Worm (Caenorhabditis elegans): ENCODE data around the gene Y38H6C.18.

The Y38H6C.18 gene

DNA sequence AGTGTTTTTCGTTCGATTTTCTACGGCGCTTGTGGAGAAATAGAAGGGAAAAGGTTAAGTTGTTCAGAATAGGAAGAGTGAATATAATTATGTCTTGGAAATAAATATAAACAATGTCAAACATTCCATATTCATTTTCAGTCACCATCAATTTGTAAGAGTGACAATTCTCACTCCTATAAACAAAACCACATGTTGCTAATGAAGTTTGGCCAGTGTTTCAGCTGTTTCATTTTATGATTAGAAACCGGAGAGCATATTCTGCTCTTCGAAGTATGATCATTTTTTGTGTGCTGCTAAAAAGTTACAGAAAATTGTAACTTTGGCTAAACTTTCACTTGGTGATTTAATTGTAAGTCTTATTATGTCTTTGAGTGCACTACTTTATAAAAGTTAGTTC is 8.2 kb upstream of the Y38H6C.18 start, which contains the start of gene Y38H6C.21:
Gene Y38H6C.21 (minus strand): TSS at position 148 of the 400 bp plus-strand sequence.
- TF ChIP-seq nhr-80 (tag; optimal IDR thresholded peaks at IDR 0.05) (peak; percentile 24), nfya-1 (tag; optimal IDR thresholded peaks at IDR 0.05; ENCODE audit: borderline replicate concordance, insufficient read depth) (no peak)

DNA sequence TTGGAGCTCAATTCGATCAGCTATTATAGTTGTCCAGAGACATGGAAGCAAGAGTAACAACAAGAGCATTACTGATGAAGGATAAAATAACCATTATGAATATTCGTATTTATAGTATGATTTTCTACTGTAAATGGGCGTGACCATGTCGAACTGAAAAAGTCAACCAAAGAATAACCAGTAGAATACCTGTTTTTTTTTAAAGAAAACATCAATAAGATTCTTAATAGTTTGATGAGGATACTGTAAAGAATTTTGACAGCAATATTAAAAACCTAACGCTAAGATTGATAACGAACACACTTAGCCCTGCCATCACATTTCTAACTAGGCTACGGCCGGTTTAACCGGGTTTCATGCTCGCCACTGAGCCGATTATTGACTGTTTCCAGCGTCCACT is 6.0 kb upstream of the Y38H6C.18 start, which contains the start of gene vmo-1:
Gene vmo-1 (minus strand): TSS at position 101 of the 400 bp plus-strand sequence.
- TF ChIP-seq chd-7 (tag; optimal IDR thresholded peaks at IDR 0.05) = no peak
- no peak for TF ChIP-seq hlh-12 (tag; optimal IDR thresholded peaks at IDR 0.05)
- no peak for TF ChIP-seq zfh-2 (GFP tag; conservative IDR thresholded peaks at IDR 0.05)
- no peak for TF ChIP-seq somi-1 (GFP tag; optimal IDR thresholded peaks at IDR 0.05)

DNA sequence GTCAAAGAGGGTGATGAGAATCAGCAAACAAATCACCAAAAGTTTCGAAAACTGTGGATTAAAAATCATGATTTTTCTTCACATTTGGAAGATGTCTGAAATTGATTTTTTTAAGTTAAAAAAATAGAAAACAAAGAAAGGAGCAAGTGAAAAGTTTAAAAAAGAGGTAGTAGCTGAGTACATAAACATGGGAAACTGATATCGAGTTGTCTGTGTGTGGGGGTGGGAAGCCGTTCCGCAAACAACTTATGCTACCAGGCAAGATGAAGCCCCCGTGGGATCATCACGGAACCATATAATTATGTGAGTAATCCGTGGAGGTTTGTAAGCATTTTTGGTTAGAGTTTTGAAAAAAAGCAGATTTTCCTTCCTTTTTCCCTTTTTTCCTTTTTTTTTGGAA is 4.1 kb upstream of the Y38H6C.18 start, which contains the start of gene Y38H6C.20:
Gene Y38H6C.20 (minus strand): TSS at position 101 of the 400 bp plus-strand sequence.
- no peak for TF ChIP-seq lin-54 (GFP tag; optimal IDR thresholded peaks at IDR 0.05)
- no peak for TF ChIP-seq aptf-3 (GFP tag; IDR thresholded peaks at IDR 0.05)
- TF ChIP-seq ztf-26 (tag; optimal IDR thresholded peaks at IDR 0.05) = no peak
- TF ChIP-seq xnd-1 (tag; optimal IDR thresholded peaks at IDR 0.05) = no peak
- TF ChIP-seq K12H6.12 (tag; optimal IDR thresholded peaks at IDR 0.05) = no peak
- TF ChIP-seq mcd-1 (GFP tag; IDR thresholded peaks at IDR 0.05) = no peak
- TF ChIP-seq fkh-3 (tag; optimal IDR thresholded peaks at IDR 0.05) = no peak

DNA sequence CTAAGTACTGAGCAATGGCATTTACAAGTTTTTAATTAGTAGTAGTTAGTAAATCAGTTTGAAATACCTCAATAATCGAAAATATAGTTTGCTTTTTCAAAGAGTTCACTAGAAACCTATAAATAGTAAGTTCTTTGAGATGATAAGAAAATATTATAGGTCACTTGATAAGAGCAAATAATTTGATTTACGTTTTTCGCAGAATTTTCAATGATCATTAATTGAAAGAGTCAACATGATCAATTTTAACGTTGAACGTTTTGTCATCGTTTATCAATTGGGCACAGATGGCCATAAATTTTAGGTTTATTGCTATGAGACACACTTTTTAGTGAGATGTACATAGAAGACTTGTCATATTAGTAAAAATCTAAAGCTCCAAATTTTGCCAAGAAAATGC is 1.2 kb downstream of the Y38H6C.18 start:
- TF ChIP-seq K11D2.4 (GFP tag; IDR thresholded peaks at IDR 0.05) (no peak), sptf-2 (GFP tag; optimal IDR thresholded peaks at IDR 0.05) (no peak)

DNA sequence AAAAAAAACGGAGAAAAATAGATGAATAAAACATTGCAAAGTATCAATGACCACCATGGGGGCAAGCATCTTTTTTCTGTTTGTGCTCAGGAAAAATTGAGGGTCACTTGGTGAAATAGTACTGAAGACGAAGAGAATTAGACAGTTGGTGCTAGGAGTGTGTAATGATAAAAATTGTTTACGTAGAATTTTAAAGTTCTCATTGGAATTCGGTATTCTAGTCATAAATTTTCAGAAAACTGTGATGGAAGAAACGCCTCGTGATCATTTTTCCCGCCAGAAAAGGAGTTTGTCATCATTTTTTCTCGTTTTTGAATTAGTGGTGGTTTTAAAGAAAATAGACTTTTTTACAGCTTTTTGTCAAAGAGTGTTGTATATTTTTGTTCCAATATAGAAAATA is 2.3 kb downstream of the Y38H6C.18 start:
- TF ChIP-seq hmg-1.2 (GFP tag; IDR thresholded peaks at IDR 0.05) (peak; percentile 72), egrh-3 (GFP tag; IDR thresholded peaks at IDR 0.05) (no peak), K11D2.4 (GFP tag; IDR thresholded peaks at IDR 0.05) (no peak)

DNA sequence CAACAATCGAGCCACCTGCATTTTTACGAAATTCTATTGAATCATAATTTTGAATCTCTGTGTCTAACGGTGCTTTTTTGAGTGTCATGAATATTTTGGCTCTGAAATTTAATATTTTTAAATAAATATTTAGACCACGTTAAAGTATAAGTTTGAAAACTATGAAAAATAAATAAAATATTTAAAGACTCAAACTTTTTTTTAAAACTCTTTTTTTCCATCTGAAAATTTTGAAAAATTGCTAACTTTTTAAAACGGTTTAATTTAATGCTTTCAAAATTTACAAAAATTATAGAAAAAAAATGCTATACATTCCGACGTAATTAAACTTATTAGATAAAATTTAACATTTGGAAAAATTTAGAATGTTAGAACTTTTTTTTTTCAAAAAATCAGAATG is 2.9 kb downstream of the Y38H6C.18 start, which contains the start of gene slc-36.3:
Gene slc-36.3 (minus strand): TSS at position 101 of the 400 bp plus-strand sequence.
- TF ChIP-seq sdz-38 (tag; optimal IDR thresholded peaks at IDR 0.05) = no peak
- no peak for TF ChIP-seq ztf-18 (tag; optimal IDR thresholded peaks at IDR 0.05)
- no peak for TF ChIP-seq F57A8.1 (GFP tag; optimal IDR thresholded peaks at IDR 0.05)
- TF ChIP-seq attf-5 (GFP tag; optimal IDR thresholded peaks at IDR 0.05) = no peak
- TF ChIP-seq somi-1 (GFP tag; optimal IDR thresholded peaks at IDR 0.05) = no peak
- no peak for TF ChIP-seq F49E8.2 (tag; optimal IDR thresholded peaks at IDR 0.05; ENCODE audit: insufficient read depth)
- TF ChIP-seq zfh-2 (GFP tag; conservative IDR thresholded peaks at IDR 0.05) = no peak
- no peak for TF ChIP-seq mes-4 (tag; optimal IDR thresholded peaks at IDR 0.05)
- no peak for TF ChIP-seq nhr-120 (GFP tag; IDR thresholded peaks at IDR 0.05)
- no peak for TF ChIP-seq nhr-27 (tag; optimal IDR thresholded peaks at IDR 0.05)

DNA sequence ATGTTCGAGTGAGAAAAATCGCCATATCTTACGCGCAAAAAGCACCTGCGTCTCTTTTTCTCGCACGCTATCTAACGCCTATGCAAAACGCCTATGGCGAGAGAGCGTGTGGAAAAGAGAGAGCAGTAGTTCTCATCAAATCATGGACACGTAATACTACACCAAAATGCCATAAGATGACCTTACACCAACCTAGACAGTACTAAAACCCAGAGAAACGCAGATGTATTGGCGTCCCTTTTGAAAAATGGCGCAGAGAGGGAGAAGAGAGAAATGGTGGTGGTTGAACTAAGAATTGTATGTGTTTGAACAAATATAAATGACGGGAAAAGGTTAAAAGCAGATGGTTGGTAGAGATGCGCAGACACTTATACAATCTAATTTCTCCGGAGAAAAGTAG is 7.9 kb downstream of the Y38H6C.18 start, which contains the start of gene Y38H6C.16:
Gene Y38H6C.16 (minus strand): TSS at position 293 of the 400 bp plus-strand sequence.
- peak; percentile 85 for TF ChIP-seq hmg-1.2 (GFP tag; IDR thresholded peaks at IDR 0.05)
- TF ChIP-seq aptf-2 (GFP tag; conservative IDR thresholded peaks at IDR 0.05) = no peak

DNA sequence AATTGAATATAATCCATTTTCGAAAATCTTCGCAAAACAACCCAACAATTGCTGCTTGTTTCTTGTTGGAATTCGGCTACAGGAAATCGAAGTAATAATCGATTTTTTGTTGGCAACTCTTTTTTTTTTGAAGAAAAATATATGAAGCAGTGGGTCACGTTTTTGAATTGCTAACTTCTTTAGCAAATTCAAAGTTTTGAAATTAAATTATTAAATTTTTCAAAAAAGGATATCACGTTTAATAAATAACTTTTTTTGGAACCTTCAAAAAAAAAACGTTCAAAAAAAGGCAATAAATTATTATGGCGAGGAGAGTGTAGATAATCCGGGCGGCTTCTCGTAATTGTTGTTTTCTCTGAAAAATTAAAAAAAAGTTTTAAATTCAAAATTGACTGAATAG is 10.7 kb downstream of the Y38H6C.18 start, which contains the start of gene Y38H6C.15:
Gene Y38H6C.15 (minus strand): TSS at position 101 of the 400 bp plus-strand sequence.
- TF ChIP-seq snpc-1.3 (tag; optimal IDR thresholded peaks at IDR 0.05; ENCODE audit: insufficient read depth) (no peak), repo-1 (tag; optimal IDR thresholded peaks at IDR 0.05) (no peak), mes-4 (tag; optimal IDR thresholded peaks at IDR 0.05) (no peak), unc-130 (GFP tag; optimal IDR thresholded peaks at IDR 0.05) (no peak), zfh-2 (GFP tag; conservative IDR thresholded peaks at IDR 0.05) (no peak), hmg-1.2 (GFP tag; IDR thresholded peaks at IDR 0.05) (no peak), snpc-1.1 (tag; optimal IDR thresholded peaks at IDR 0.05; ENCODE audit: insufficient read depth) (no peak), F57C9.4 (tag; optimal IDR thresholded peaks at IDR 0.05) (no peak), ceh-91 (GFP tag; IDR thresholded peaks at IDR 0.05) (no peak), F49E8.2 (tag; optimal IDR thresholded peaks at IDR 0.05; ENCODE audit: insufficient read depth) (no peak), hsf-1 (GFP tag; IDR thresholded peaks at IDR 0.05) (no peak), ccch-3 (GFP tag; optimal IDR thresholded peaks at IDR 0.05) (no peak), ceh-40 (GFP tag; IDR thresholded peaks at IDR 0.05) (no peak), mxl-1 (tag; optimal IDR thresholded peaks at IDR 0.05) (no peak)
